Fruit fly (Drosophila melanogaster) whole organism, embryonic: ENCODE results near the gene CG32459.

Source experiments
- B-H2 ChIP-seq: fragments of 200-800 bp; sonication (Bioruptor generic); optimal IDR thresholded peaks from 2 replicates; lab custom pipeline; 2018; ENCODE audit warnings: missing biosample characterization, mild to moderate bottlenecking, missing genetic modification characterization
- Blimp-1 ChIP-seq: fragments of 200-800 bp; sonication (Bioruptor generic); optimal IDR thresholded peaks from 3 replicates; lab custom pipeline; 2018; ENCODE audit warnings: missing biosample characterization, missing genetic modification characterization, mild to moderate bottlenecking, moderate library complexity, missing genetic modification reagents
- CG10366 ChIP-seq: fragments of 200-800 bp; sonication (Bioruptor generic); IDR thresholded peaks from 2 replicates; pipeline ENCODE4 v1.3.6; 2022; ENCODE audit warnings: missing biosample characterization, missing genetic modification characterization
- CG10431 ChIP-seq: fragments of 200-800 bp; sonication (Bioruptor generic); optimal IDR thresholded peaks from 3 replicates; lab custom pipeline; 2018; ENCODE audit warnings: missing biosample characterization, mild to moderate bottlenecking, missing genetic modification characterization
- CG11456 ChIP-seq: fragments of 200-800 bp; sonication (Bioruptor generic); IDR thresholded peaks from 3 replicates; pipeline ENCODE4 v1.3.6; 2022; ENCODE audit warnings: missing biosample characterization, missing genetic modification characterization
- CG11504 ChIP-seq: fragments of 200-800 bp; sonication (Bioruptor generic); optimal IDR thresholded peaks from 3 replicates; lab custom pipeline; 2019; ENCODE audit warnings: missing biosample characterization, mild to moderate bottlenecking, missing genetic modification characterization, moderate library complexity
- CG11560 ChIP-seq: fragments of 200-800 bp; sonication (Bioruptor generic); IDR thresholded peaks from 3 replicates; pipeline ENCODE4 v1.3.6; 2022; ENCODE audit warnings: missing biosample characterization, missing genetic modification characterization
- CG11695 ChIP-seq: fragments of 200-800 bp; sonication (Bioruptor generic); IDR thresholded peaks from 3 replicates; pipeline ENCODE4 v1.3.6; 2022; ENCODE audit warnings: missing biosample characterization, missing genetic modification characterization
- CG12659 ChIP-seq: fragments of 200-800 bp; sonication (Bioruptor generic); optimal IDR thresholded peaks from 3 replicates; lab custom pipeline; 2017; ENCODE audit warnings: mild to moderate bottlenecking, missing biosample characterization, missing genetic modification reagents, missing genetic modification characterization
- CG15011 ChIP-seq: fragments of 200-800 bp; sonication (Bioruptor generic); optimal IDR thresholded peaks from 3 replicates; lab custom pipeline; 2018; ENCODE audit warnings: missing biosample characterization, mild to moderate bottlenecking, missing genetic modification characterization
- CG1602 ChIP-seq: fragments of 200-800 bp; sonication (Bioruptor generic); optimal IDR thresholded peaks from 3 replicates; lab custom pipeline; 2016; ENCODE audit warnings: missing biosample characterization, missing genetic modification characterization
- CG1603 ChIP-seq: fragments of 200-800 bp; sonication (Bioruptor generic); optimal IDR thresholded peaks from 2 replicates; lab custom pipeline; 2019; ENCODE audit warnings: missing biosample characterization, mild to moderate bottlenecking, missing genetic modification characterization, moderate library complexity
- CG16863 ChIP-seq: fragments of 200-800 bp; sonication (Bioruptor generic); optimal IDR thresholded peaks from 3 replicates; lab custom pipeline; 2016; ENCODE audit warnings: missing biosample characterization, missing genetic modification characterization
- CG18476 ChIP-seq: fragments of 200-800 bp; sonication (Bioruptor generic); optimal IDR thresholded peaks from 2 replicates; lab custom pipeline; 2016; ENCODE audit warnings: missing biosample characterization, mild to moderate bottlenecking, missing genetic modification characterization
- CG4328 ChIP-seq: fragments of 200-800 bp; sonication (Bioruptor generic); optimal IDR thresholded peaks from 3 replicates; lab custom pipeline; 2017; ENCODE audit warnings: missing biosample characterization, missing genetic modification reagents, missing genetic modification characterization
- CG4360 ChIP-seq: fragments of 200-800 bp; sonication (Bioruptor generic); IDR thresholded peaks from 2 replicates; pipeline ENCODE4 v1.3.6; 2022; ENCODE audit warnings: missing biosample characterization, missing genetic modification characterization
- CG4404 ChIP-seq: fragments of 200-800 bp; sonication (Bioruptor generic); IDR thresholded peaks from 2 replicates; pipeline ENCODE4 v1.3.6; 2022; ENCODE audit warnings: missing biosample characterization, missing genetic modification characterization
- CG4820 ChIP-seq: fragments of 200-800 bp; sonication (Bioruptor generic); optimal IDR thresholded peaks from 3 replicates; lab custom pipeline; 2016; ENCODE audit warnings: missing biosample characterization, missing genetic modification characterization
- CG5180 ChIP-seq: fragments of 200-800 bp; sonication (Bioruptor generic); optimal IDR thresholded peaks from 3 replicates; lab custom pipeline; 2017; ENCODE audit warnings: missing biosample characterization, missing genetic modification characterization, mild to moderate bottlenecking, moderate library complexity, missing genetic modification reagents
- CG6683 ChIP-seq: fragments of 200-800 bp; sonication (Bioruptor generic); optimal IDR thresholded peaks from 2 replicates; lab custom pipeline; 2017; ENCODE audit warnings: missing biosample characterization, mild to moderate bottlenecking, missing genetic modification characterization, missing genetic modification reagents
- CG6765 ChIP-seq: fragments of 200-800 bp; sonication (Bioruptor generic); optimal IDR thresholded peaks from 3 replicates; lab custom pipeline; 2017; ENCODE audit warnings: missing biosample characterization, mild to moderate bottlenecking, missing genetic modification characterization
- CG7271 ChIP-seq: fragments of 200-800 bp; sonication (Bioruptor generic); optimal IDR thresholded peaks from 2 replicates; lab custom pipeline; 2018; ENCODE audit warnings: missing biosample characterization, mild to moderate bottlenecking, missing genetic modification characterization, moderate library complexity
- CG7786 ChIP-seq: fragments of 200-800 bp; sonication (Bioruptor generic); optimal IDR thresholded peaks from 2 replicates; lab custom pipeline; 2016; ENCODE audit warnings: missing biosample characterization, missing genetic modification characterization
- CG7839 ChIP-seq: fragments of 200-800 bp; sonication (Bioruptor generic); optimal IDR thresholded peaks from 3 replicates; lab custom pipeline; 2018; ENCODE audit warnings: missing biosample characterization, mild to moderate bottlenecking, missing genetic modification characterization, moderate library complexity
- CG7928 ChIP-seq: fragments of 200-800 bp; sonication (Bioruptor generic); optimal IDR thresholded peaks from 2 replicates; lab custom pipeline; 2017; ENCODE audit warnings: missing biosample characterization, mild to moderate bottlenecking, missing genetic modification characterization
- CkIIα-i1 ChIP-seq: fragments of 200-800 bp; sonication (Bioruptor generic); IDR thresholded peaks from 2 replicates; pipeline ENCODE4 v1.3.6; 2022; ENCODE audit warnings: missing biosample characterization, missing genetic modification characterization
- Dll ChIP-seq: fragments of 200-800 bp; sonication (Bioruptor generic); IDR thresholded peaks from 4 replicates; pipeline ENCODE4 v1.3.6; 2022; ENCODE audit warnings: missing biosample characterization, missing genetic modification characterization; ENCODE audit not compliant: partially characterized antibody
- HLH4C ChIP-seq: fragments of 200-800 bp; sonication (Bioruptor generic); IDR thresholded peaks from 3 replicates; pipeline ENCODE4 v1.3.6; 2022; ENCODE audit warnings: missing biosample characterization, missing genetic modification characterization; ENCODE audit not compliant: partially characterized antibody
- Lhr ChIP-seq: fragments of 200-800 bp; sonication (Bioruptor generic); optimal IDR thresholded peaks from 3 replicates; lab custom pipeline; 2017; ENCODE audit warnings: mild to moderate bottlenecking, missing biosample characterization, missing genetic modification reagents, missing genetic modification characterization
- Meics ChIP-seq: fragments of 200-800 bp; sonication (Bioruptor generic); optimal IDR thresholded peaks from 2 replicates; lab custom pipeline; 2017; ENCODE audit warnings: missing biosample characterization, mild to moderate bottlenecking, missing genetic modification characterization
- PHDP ChIP-seq: fragments of 200-800 bp; sonication (Bioruptor generic); optimal IDR thresholded peaks from 3 replicates; lab custom pipeline; 2018; ENCODE audit warnings: missing biosample characterization, mild to moderate bottlenecking, missing genetic modification characterization, moderate library complexity
- Side ChIP-seq: fragments of 200-800 bp; sonication (Bioruptor generic); optimal IDR thresholded peaks from 2 replicates; lab custom pipeline; 2016; ENCODE audit warnings: missing biosample characterization, missing genetic modification characterization
- aop ChIP-seq: fragments of 200-800 bp; sonication (Bioruptor generic); IDR thresholded peaks from 2 replicates; pipeline ENCODE4 v1.3.6; 2022; ENCODE audit warnings: missing biosample characterization, missing genetic modification characterization
- chn ChIP-seq: fragments of 200-800 bp; sonication (Bioruptor generic); optimal IDR thresholded peaks from 2 replicates; lab custom pipeline; 2016; ENCODE audit warnings: missing biosample characterization, missing genetic modification characterization
- dysf ChIP-seq: fragments of 200-800 bp; sonication (Bioruptor generic); IDR thresholded peaks from 3 replicates; pipeline ENCODE4 v1.3.6; 2022; ENCODE audit warnings: missing biosample characterization, missing genetic modification characterization
- gt ChIP-seq: fragments of 200-800 bp; sonication (Bioruptor generic); IDR thresholded peaks from 2 replicates; pipeline ENCODE4 v1.3.6; 2022; ENCODE audit warnings: missing biosample characterization, missing genetic modification characterization
- her ChIP-seq: fragments of 200-800 bp; sonication (Bioruptor generic); optimal IDR thresholded peaks from 2 replicates; lab custom pipeline; 2016; ENCODE audit warnings: missing biosample characterization, missing genetic modification characterization
- ind ChIP-seq: fragments of 200-800 bp; sonication (Bioruptor generic); optimal IDR thresholded peaks from 3 replicates; lab custom pipeline; 2016; ENCODE audit warnings: missing biosample characterization, missing genetic modification characterization
- insv ChIP-seq, 2 experiments: fragments of 200-800 bp; sonication (Bioruptor generic); optimal IDR thresholded peaks; 3 replicates each; lab custom pipeline; 2016 to 2018; ENCODE audit warnings: missing biosample characterization in 2 of 2, missing genetic modification characterization in 2 of 2
- ken ChIP-seq: fragments of 200-800 bp; sonication (Bioruptor generic); IDR thresholded peaks from 3 replicates; pipeline ENCODE4 v1.3.6; 2022; ENCODE audit warnings: missing biosample characterization, missing genetic modification characterization
- klu ChIP-seq: fragments of 200-800 bp; sonication (Bioruptor generic); IDR thresholded peaks from 2 replicates; pipeline ENCODE4 v1.3.6; 2022; ENCODE audit warnings: missing biosample characterization, missing genetic modification characterization
- luna ChIP-seq: fragments of 200-800 bp; sonication (Bioruptor generic); optimal IDR thresholded peaks from 2 replicates; lab custom pipeline; 2016; ENCODE audit warnings: missing biosample characterization, missing genetic modification characterization
- otp ChIP-seq: fragments of 200-800 bp; sonication (Bioruptor generic); IDR thresholded peaks from 3 replicates; pipeline ENCODE4, ENCODE4 v1.3.6; 2022; ENCODE audit warnings: missing biosample characterization, missing genetic modification characterization
- pfk ChIP-seq: fragments of 200-800 bp; sonication (Bioruptor generic); optimal IDR thresholded peaks from 2 replicates; lab custom pipeline; 2018; ENCODE audit warnings: missing biosample characterization, mild to moderate bottlenecking, missing genetic modification characterization, moderate library complexity
- prd ChIP-seq, 3 experiments: fragments of >200 bp in 2 of 3; fragments of 200-800 bp in 1 of 3; sonication (Bioruptor generic) in 1 of 3; optimal IDR thresholded peaks in 2 of 3; IDR thresholded peaks in 1 of 3; 2 replicates in 2 of 3; 3 replicates in 1 of 3; pipeline versions ENCODE4 v1.3.6 to Lab custom; 2017 to 2022; ENCODE audit warnings: missing biosample characterization in 1 of 3, missing genetic modification characterization in 1 of 3
- ro ChIP-seq: fragments of 200-800 bp; sonication (Bioruptor generic); IDR thresholded peaks from 2 replicates; pipeline ENCODE4 v1.3.6; 2022; ENCODE audit warnings: missing biosample characterization, missing genetic modification characterization
- row ChIP-seq: fragments of 200-800 bp; sonication (Bioruptor generic); IDR thresholded peaks from 3 replicates; pipeline ENCODE4 v1.3.6; 2022; ENCODE audit warnings: missing biosample characterization, missing genetic modification characterization
- seq ChIP-seq: fragments of 200-800 bp; sonication (Bioruptor generic); IDR thresholded peaks from 2 replicates; pipeline ENCODE4 v1.3.6; 2022; ENCODE audit warnings: missing biosample characterization, missing genetic modification characterization
- sob ChIP-seq: fragments of 200-800 bp; sonication (Bioruptor generic); IDR thresholded peaks from 2 replicates; pipeline ENCODE4 v1.3.6; 2022; ENCODE audit warnings: missing biosample characterization, missing genetic modification characterization
- stc ChIP-seq: fragments of 200-800 bp; sonication (Bioruptor generic); IDR thresholded peaks from 2 replicates; pipeline ENCODE4 v1.3.6; 2022; ENCODE audit warnings: missing biosample characterization, missing genetic modification characterization
- twi ChIP-seq: fragments of 200-800 bp; optimal IDR thresholded peaks from 2 replicates; lab custom pipeline; 2019; ENCODE audit warnings: missing biosample characterization, mild to moderate bottlenecking, missing genetic modification characterization, moderate library complexity

The CG32459 gene

DNA sequence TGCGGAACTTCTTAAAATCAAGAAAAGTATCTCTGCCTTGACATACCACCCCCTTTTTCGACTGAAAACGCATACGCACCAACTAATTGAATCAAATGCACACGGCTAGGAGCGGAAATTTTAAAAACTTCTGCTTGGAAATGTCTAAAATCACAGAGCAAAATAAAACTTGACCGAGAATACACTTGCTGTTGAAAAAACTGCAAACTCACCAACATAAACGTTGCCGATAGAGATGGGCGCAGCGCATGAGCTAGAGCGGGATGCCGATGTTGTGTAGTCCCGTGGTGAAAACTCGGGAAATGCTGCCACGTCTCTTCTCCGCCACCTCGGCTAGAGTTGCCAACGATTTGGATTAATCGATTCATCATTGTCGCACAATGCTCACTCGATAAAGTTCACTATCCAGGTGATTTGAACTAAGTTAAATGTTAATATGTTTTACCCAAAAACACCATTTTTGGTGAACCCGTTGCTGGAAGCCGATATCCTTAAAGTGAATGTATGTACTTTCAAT, 16.0 kb upstream of the CG32459 start, which contains the start of the genes CG11109 and Arf1 (continued):
- TF ChIP-seq CG1602 = no peak
- no peak for TF ChIP-seq CG6683 (GFP tag; lab: Kevin White, UChicago)
- TF ChIP-seq insv (GFP tag; optimal IDR thresholded peaks at IDR 0.05; lab: Kevin White, UChicago) = no peak
- TF ChIP-seq CG11456 (GFP tag; lab: Robert Waterston, UW) = no peak
- TF ChIP-seq klu = no peak
- no peak for TF ChIP-seq Lhr (GFP tag; lab: Kevin White, UChicago)
- peak; percentile 44 for TF ChIP-seq her (GFP tag; lab: Kevin White, UChicago)
- TF ChIP-seq prd (optimal IDR thresholded peaks at IDR 0.05; lab: Kevin White, UChicago) = no peak
- TF ChIP-seq prd (GFP tag; IDR thresholded peaks at IDR 0.05; lab: Robert Waterston, UW) = no peak
- 0 out of 2 replicates have a peak, but pooled peaks have one; percentile 37 for TF ChIP-seq aop (GFP tag; lab: Robert Waterston, UW)
- peak; percentile 60 for TF ChIP-seq row (GFP tag; lab: Robert Waterston, UW)
- TF ChIP-seq CG10366 (GFP tag; lab: Robert Waterston, UW) = no peak
- no peak for TF ChIP-seq dysf (GFP tag; lab: Robert Waterston, UW)
- no peak for TF ChIP-seq CG5180 (GFP tag; lab: Kevin White, UChicago)
- TF ChIP-seq CG11504 (tag; lab: Kevin White, UChicago) = no peak
- TF ChIP-seq CG4328 (GFP tag; lab: Kevin White, UChicago) = no peak
- TF ChIP-seq CG18476 = no peak
- TF ChIP-seq CG7928 (GFP tag; lab: Kevin White, UChicago) = no peak
- TF ChIP-seq CkIIα-i1 = no peak
- TF ChIP-seq CG4404 (GFP tag; lab: Robert Waterston, UW) = no peak
- TF ChIP-seq CG6765 (GFP tag; lab: Kevin White, UChicago) = no peak
- no peak for TF ChIP-seq stc
- no peak for TF ChIP-seq CG10431
- TF ChIP-seq Blimp-1 (GFP tag; lab: Kevin White, UChicago) = no peak
- TF ChIP-seq CG1603 = peak; percentile 75
- TF ChIP-seq chn (GFP tag; lab: Kevin White, UChicago) = no peak
- peak; percentile 92 for TF ChIP-seq CG11560 (tag; lab: Robert Waterston, UW)
- peak; percentile 25; the same call in 1 of the 3 replicates for TF ChIP-seq CG11695 (GFP tag; lab: Robert Waterston, UW)
- TF ChIP-seq pfk = peak; percentile 19
- no peak for TF ChIP-seq seq (GFP tag; lab: Robert Waterston, UW)
- TF ChIP-seq CG4820 (GFP tag; lab: Kevin White, UChicago) = no peak
- no peak for TF ChIP-seq CG16863 (GFP tag; lab: Kevin White, UChicago)
- peak; percentile 59; the same call in 2 of the 3 replicates for TF ChIP-seq HLH4C (GFP tag; lab: Robert Waterston, UW)
- no peak for TF ChIP-seq luna (GFP tag; lab: Kevin White, UChicago)
- TF ChIP-seq gt = no peak
- TF ChIP-seq Side = no peak
- TF ChIP-seq CG7786 = no peak
- TF ChIP-seq otp (GFP tag; lab: Robert Waterston, UW) = no peak
- TF ChIP-seq twi = no peak
- TF ChIP-seq Dll (GFP tag; lab: Robert Waterston, UW) = peak; percentile 51
- no peak for TF ChIP-seq sob (GFP tag; lab: Robert Waterston, UW)
- no peak for TF ChIP-seq ken
- no peak for TF ChIP-seq CG4360 (GFP tag; lab: Robert Waterston, UW)
- no peak for TF ChIP-seq Meics
- no peak for TF ChIP-seq ro (GFP tag; lab: Robert Waterston, UW)
- TF ChIP-seq CG7839 = no peak
- TF ChIP-seq ind (GFP tag; lab: Kevin White, UChicago) = no peak
- peak; percentile 63 for TF ChIP-seq CG12659 (GFP tag; lab: Kevin White, UChicago)
- no peak for TF ChIP-seq CG15011 (GFP tag; lab: Kevin White, UChicago)
- TF ChIP-seq PHDP (tag; lab: Kevin White, UChicago) = no peak
- peak; percentile 1 for TF ChIP-seq B-H2 (GFP tag; lab: Kevin White, UChicago)
- TF ChIP-seq CG7271 (tag; lab: Kevin White, UChicago) = no peak
